In genomic region chr3R:11855156-11855555, dm6 we compare ENCODE assay signal across 4 fruit fly cellular contexts.
TF ChIP-seq lines count a peak whose summit lies in the region.

No protein-coding gene starts in this region.

- TF ChIP-seq CTCF in whole organism, embryonic (GFP tag; optimal IDR thresholded peaks at IDR 0.05; lab: Kevin White, UChicago): no peak

TF ChIP-seq in whole organism, embryonic, 481 proteins besides CTCF, POLR2A, EP300 and RAD21 (continues in another document):
- peak; percentile 42; the same call in 1 of the 2 replicates for TF ChIP-seq Rfx (GFP tag; IDR thresholded peaks at IDR 0.05; lab: Robert Waterston, UW)
- TF ChIP-seq Dfd (GFP tag; optimal IDR thresholded peaks at IDR 0.05; lab: Kevin White, UChicago): no peak
- peak; percentile 1 for TF ChIP-seq Vsx1 (GFP tag; optimal IDR thresholded peaks at IDR 0.05; lab: Kevin White, UChicago)
- TF ChIP-seq CG31365 (tag; optimal IDR thresholded peaks at IDR 0.05; lab: Kevin White, UChicago): no peak
- TF ChIP-seq CG7839 (tag; optimal IDR thresholded peaks at IDR 0.05; lab: Kevin White, UChicago): peak; percentile 52
- peak; percentile 43 for TF ChIP-seq lab (GFP tag; optimal IDR thresholded peaks at IDR 0.05; lab: Kevin White, UChicago)
- TF ChIP-seq hkb (optimal IDR thresholded peaks at IDR 0.05; lab: Kevin White, UChicago): no peak
- 0 out of 2 replicates have a peak, but pooled peaks have one; percentile 17 for TF ChIP-seq hkb (GFP tag; IDR thresholded peaks at IDR 0.05; lab: Robert Waterston, UW)
- TF ChIP-seq CG32772 (GFP tag; IDR thresholded peaks at IDR 0.05; lab: Robert Waterston, UW): no peak
- no peak for TF ChIP-seq C15 (GFP tag; IDR thresholded peaks at IDR 0.05; lab: Robert Waterston, UW)
- no peak for TF ChIP-seq p53 (GFP tag; optimal IDR thresholded peaks at IDR 0.05; lab: Kevin White, UChicago)
- TF ChIP-seq PHDP (tag; optimal IDR thresholded peaks at IDR 0.05; lab: Kevin White, UChicago): peak; percentile 38
- TF ChIP-seq CG11560 (tag; IDR thresholded peaks at IDR 0.05; lab: Robert Waterston, UW): no peak
- no peak for TF ChIP-seq CG11696 (GFP tag; IDR thresholded peaks at IDR 0.05; lab: Robert Waterston, UW)
- 0 out of 3 replicates have a peak, but pooled peaks have one; percentile 47 for TF ChIP-seq dysf (GFP tag; IDR thresholded peaks at IDR 0.05; lab: Robert Waterston, UW)
- TF ChIP-seq CG2712 (tag; optimal IDR thresholded peaks at IDR 0.05; lab: Kevin White, UChicago): peak; percentile 34
- TF ChIP-seq dmrt99B (tag; optimal IDR thresholded peaks at IDR 0.05; lab: Kevin White, UChicago): peak; percentile 62
- no peak for TF ChIP-seq CG16779 (GFP tag; IDR thresholded peaks at IDR 0.05; lab: Robert Waterston, UW)
- peak in 1 of 2 experiments; percentile 50 for TF ChIP-seq Pdp1 (GFP tag; optimal IDR thresholded peaks at IDR 0.05; lab: Kevin White, UChicago)
- peak; percentile 40; the same call in 1 of the 2 replicates for TF ChIP-seq slbo (GFP tag; IDR thresholded peaks at IDR 0.05; lab: Robert Waterston, UW)
- TF ChIP-seq tgo (GFP tag; IDR thresholded peaks at IDR 0.05; lab: Robert Waterston, UW): peak; percentile 40; the same call in 2 of the 3 replicates
- 0 out of 2 replicates have a peak, but pooled peaks have one; percentile 5 for TF ChIP-seq ap (GFP tag; IDR thresholded peaks at IDR 0.05; lab: Robert Waterston, UW)

TF ChIP-seq in whole organism, prepupa, 60 proteins besides CTCF, POLR2A, EP300 and RAD21:
- TF ChIP-seq Lpt (GFP tag; optimal IDR thresholded peaks at IDR 0.05; lab: Kevin White, UChicago): no peak
- TF ChIP-seq Hr4 (GFP tag; optimal IDR thresholded peaks at IDR 0.05; lab: Kevin White, UChicago): peak; percentile 22
- no peak for TF ChIP-seq pdm3 (GFP tag; optimal IDR thresholded peaks at IDR 0.05; lab: Kevin White, UChicago)
- 0 out of 3 replicates have a peak, but pooled peaks have one; percentile 26 for TF ChIP-seq CG8119 (GFP tag; IDR thresholded peaks at IDR 0.05; lab: Robert Waterston, UW)
- peak; percentile 11 for TF ChIP-seq CG32006 (GFP tag; optimal IDR thresholded peaks at IDR 0.05; lab: Kevin White, UChicago)
- peak; percentile 25 for TF ChIP-seq svp (GFP tag; lab: Kevin White, UChicago)
- no peak for TF ChIP-seq CG16779 (tag; optimal IDR thresholded peaks at IDR 0.05; lab: Kevin White, UChicago)
- no peak for TF ChIP-seq fd85E (GFP tag; optimal IDR thresholded peaks at IDR 0.05; lab: Kevin White, UChicago)
- no peak for TF ChIP-seq salr (GFP tag; optimal IDR thresholded peaks at IDR 0.05; lab: Kevin White, UChicago)
- TF ChIP-seq esn (GFP tag; optimal IDR thresholded peaks at IDR 0.05; lab: Kevin White, UChicago): peak; percentile 6
- TF ChIP-seq CG31627 (GFP tag; optimal IDR thresholded peaks at IDR 0.05; lab: Kevin White, UChicago): no peak
- peak; percentile 23 for TF ChIP-seq CG34406 (GFP tag; optimal IDR thresholded peaks at IDR 0.05; lab: Kevin White, UChicago)
- peak; percentile 39 for TF ChIP-seq CG8632 (GFP tag; optimal IDR thresholded peaks at IDR 0.05; lab: Kevin White, UChicago)
- TF ChIP-seq OdsH (GFP tag; optimal IDR thresholded peaks at IDR 0.05; lab: Kevin White, UChicago): peak; percentile 26
- TF ChIP-seq CG3032 (tag; optimal IDR thresholded peaks at IDR 0.05; lab: Kevin White, UChicago): peak; percentile 6
- TF ChIP-seq eg (GFP tag; IDR thresholded peaks at IDR 0.05; lab: Robert Waterston, UW): 0 out of 3 replicates have a peak, but pooled peaks have one; percentile 21
- TF ChIP-seq CG3919 (GFP tag; optimal IDR thresholded peaks at IDR 0.05; lab: Kevin White, UChicago): peak; percentile 8
- TF ChIP-seq acj6 (GFP tag; optimal IDR thresholded peaks at IDR 0.05; lab: Kevin White, UChicago): peak; percentile 26
- peak; percentile 32 for TF ChIP-seq achi (GFP tag; optimal IDR thresholded peaks at IDR 0.05; lab: Kevin White, UChicago)
- TF ChIP-seq Met (GFP tag; optimal IDR thresholded peaks at IDR 0.05; lab: Kevin White, UChicago): peak; percentile 16
- peak; percentile 74 for TF ChIP-seq Eip78C (GFP tag; lab: Kevin White, UChicago)
TF ChIP-seq in whole organism, prepupa: peak in this region for 15.

TF ChIP-seq in whole organism, pupa, 21 proteins besides CTCF, POLR2A, EP300 and RAD21:
- TF ChIP-seq CG17806 (tag; optimal IDR thresholded peaks at IDR 0.05; lab: Kevin White, UChicago) (peak; percentile 6), CG14655 (GFP tag; optimal IDR thresholded peaks at IDR 0.05; lab: Kevin White, UChicago) (peak; percentile 36), rn (GFP tag; IDR thresholded peaks at IDR 0.05; lab: Robert Waterston, UW) (no peak), CG8159 (tag; optimal IDR thresholded peaks at IDR 0.05; lab: Kevin White, UChicago) (peak; percentile 22)

TF ChIP-seq in whole organism, wandering third instar larva, 38 proteins besides CTCF, POLR2A, EP300 and RAD21:
- TF ChIP-seq CrebA (GFP tag; optimal IDR thresholded peaks at IDR 0.05; lab: Kevin White, UChicago; ENCODE audit: borderline replicate concordance) (no peak), rgr (GFP tag; optimal IDR thresholded peaks at IDR 0.05; lab: Kevin White, UChicago) (peak; percentile 1)

Comparison
In these comparisons a context has a peak if more than half of its experiments do, and no peak if none do; other contexts are left out.
1. Of the 7 proteins assayed by ChIP-seq in both whole organism, embryonic and whole organism, prepupa: peak only in whole organism, embryonic: Blimp-1 and Sox102F; only in whole organism, prepupa: none; in both: none; in neither: 5.